Worm (Caenorhabditis elegans) whole organism, mixed stage, embryonic: Measurements from ENCODE around the gene C44C10.7.
A peak's percentile ranks its signal among the peaks of the same experiment; 100 is the strongest.

Source experiments
- M03D4.4 ChIP-seq: sonication (generic microtip); optimal IDR thresholded peaks from 2 replicates; lab custom pipeline; 2017; ENCODE audit warnings: mild to moderate bottlenecking, missing genetic modification characterization, missing compliant biosample characterization
- bed-3 ChIP-seq: fragments of 200-800 bp; sonication (Bioruptor generic); optimal IDR thresholded peaks from 3 replicates; lab custom pipeline; 2018; ENCODE audit warnings: mild to moderate bottlenecking, missing genetic modification characterization, moderate library complexity, missing compliant biosample characterization
- blmp-1 ChIP-seq: fragments of 150-350 bp; optimal IDR thresholded peaks from 2 replicates; lab custom pipeline; 2014; ENCODE audit warnings: missing biosample characterization, missing genetic modification characterization
- ceh-39 ChIP-seq: fragments of 150-350 bp; optimal IDR thresholded peaks from 2 replicates; lab custom pipeline; 2014; ENCODE audit warnings: missing biosample characterization, missing genetic modification characterization
- ceh-43 ChIP-seq: fragments of 200-800 bp; sonication (Bioruptor generic); optimal IDR thresholded peaks from 2 replicates; lab custom pipeline; 2018; ENCODE audit warnings: mild to moderate bottlenecking, missing genetic modification characterization, moderate library complexity, missing compliant biosample characterization
- ceh-83 ChIP-seq: fragments of 200-800 bp; sonication (Bioruptor generic); optimal IDR thresholded peaks from 2 replicates; lab custom pipeline; 2018; ENCODE audit warnings: mild to moderate bottlenecking, missing genetic modification characterization, missing compliant biosample characterization
- ces-1 ChIP-seq: fragments of 150-350 bp; optimal IDR thresholded peaks from 2 replicates; lab custom pipeline; 2014; ENCODE audit warnings: missing biosample characterization, missing genetic modification reagents, missing genetic modification characterization
- cnd-1 ChIP-seq: fragments of 200-800 bp; sonication (Bioruptor generic); optimal IDR thresholded peaks from 2 replicates; lab custom pipeline; 2018; ENCODE audit warnings: mild to moderate bottlenecking, missing genetic modification characterization, missing compliant biosample characterization
- drap-1 ChIP-seq: fragments of 200-800 bp; sonication (Bioruptor generic); optimal IDR thresholded peaks from 3 replicates; lab custom pipeline; 2018; ENCODE audit warnings: mild to moderate bottlenecking, missing genetic modification characterization, missing compliant biosample characterization
- elt-1 ChIP-seq: sonication (generic microtip); optimal IDR thresholded peaks from 2 replicates; lab custom pipeline; 2017; ENCODE audit warnings: missing genetic modification characterization, mild to moderate bottlenecking, missing compliant biosample characterization, antibody characterized with exemption, moderate library complexity, borderline replicate concordance; ENCODE audit not compliant: insufficient read depth
- elt-3 ChIP-seq: fragments of 150-350 bp; optimal IDR thresholded peaks from 2 replicates; lab custom pipeline; 2014; ENCODE audit warnings: missing biosample characterization, missing genetic modification characterization
- flh-1 ChIP-seq: fragments of 200-800 bp; sonication (Bioruptor generic); optimal IDR thresholded peaks from 2 replicates; lab custom pipeline; 2018; ENCODE audit warnings: mild to moderate bottlenecking, missing genetic modification characterization, moderate library complexity, missing compliant biosample characterization
- ham-2 ChIP-seq: fragments of 200-800 bp; sonication (Bioruptor generic); optimal IDR thresholded peaks from 2 replicates; lab custom pipeline; 2018; ENCODE audit warnings: mild to moderate bottlenecking, missing genetic modification characterization, missing compliant biosample characterization
- hlh-1 ChIP-seq: fragments of 150-350 bp; optimal IDR thresholded peaks from 2 replicates; lab custom pipeline; 2014; ENCODE audit warnings: missing biosample characterization, missing genetic modification reagents, missing genetic modification characterization
- lin-13 ChIP-seq: fragments of 150-350 bp; optimal IDR thresholded peaks from 2 replicates; lab custom pipeline; 2014; ENCODE audit warnings: missing biosample characterization, missing genetic modification characterization
- lin-32 ChIP-seq: fragments of 200-800 bp; sonication (Bioruptor generic); optimal IDR thresholded peaks from 2 replicates; lab custom pipeline; 2018; ENCODE audit warnings: mild to moderate bottlenecking, missing genetic modification characterization, missing compliant biosample characterization
- lsy-2 ChIP-seq: fragments of 150-350 bp; optimal IDR thresholded peaks from 2 replicates; lab custom pipeline; 2014; ENCODE audit warnings: missing biosample characterization, missing genetic modification characterization
- mab-5 ChIP-seq: fragments of 150-350 bp; optimal IDR thresholded peaks from 2 replicates; lab custom pipeline; 2014; ENCODE audit warnings: missing biosample characterization, missing genetic modification characterization
- mep-1 ChIP-seq: fragments of 150-350 bp; optimal IDR thresholded peaks from 2 replicates; lab custom pipeline; 2017; ENCODE audit warnings: missing biosample characterization, missing genetic modification reagents, missing genetic modification characterization, inconsistent platforms
- mls-2 ChIP-seq: sonication (generic microtip); optimal IDR thresholded peaks from 2 replicates; lab custom pipeline; 2016; ENCODE audit warnings: mild to moderate bottlenecking, missing genetic modification characterization, moderate library complexity, missing compliant biosample characterization
- nhr-12 ChIP-seq: fragments of 150-350 bp; optimal IDR thresholded peaks from 2 replicates; lab custom pipeline; 2014; ENCODE audit warnings: missing biosample characterization, missing genetic modification characterization
- nhr-2 ChIP-seq: fragments of 150-350 bp; optimal IDR thresholded peaks from 2 replicates; lab custom pipeline; 2014; ENCODE audit warnings: missing biosample characterization, missing genetic modification characterization
- nhr-237 ChIP-seq: fragments of 150-350 bp; optimal IDR thresholded peaks from 2 replicates; lab custom pipeline; 2014; ENCODE audit warnings: missing biosample characterization, missing genetic modification characterization
- nhr-28 ChIP-seq: fragments of 150-350 bp; optimal IDR thresholded peaks from 2 replicates; lab custom pipeline; 2014; ENCODE audit warnings: missing biosample characterization, missing genetic modification characterization
- nhr-76 ChIP-seq: sonication (generic microtip); optimal IDR thresholded peaks from 2 replicates; lab custom pipeline; 2017; ENCODE audit warnings: missing biosample characterization, missing genetic modification characterization
- pha-4 ChIP-seq: fragments of 150-350 bp; optimal IDR thresholded peaks from 2 replicates; lab custom pipeline; 2018; ENCODE audit warnings: missing biosample characterization, missing genetic modification reagents, missing genetic modification characterization
- sem-2 ChIP-seq: fragments of 200-800 bp; sonication (Bioruptor generic); optimal IDR thresholded peaks from 2 replicates; lab custom pipeline; 2018; ENCODE audit warnings: mild to moderate bottlenecking, missing genetic modification characterization, missing compliant biosample characterization
- snpc-4 ChIP-seq: fragments of 150-350 bp; optimal IDR thresholded peaks from 2 replicates; lab custom pipeline; 2014; ENCODE audit warnings: missing biosample characterization, missing genetic modification characterization
- sptf-1 ChIP-seq: sonication (generic microtip); optimal IDR thresholded peaks from 2 replicates; lab custom pipeline; 2017; ENCODE audit warnings: mild to moderate bottlenecking, missing genetic modification characterization, moderate library complexity, missing compliant biosample characterization
- tbx-8 ChIP-seq: fragments of 200-800 bp; sonication (Bioruptor generic); optimal IDR thresholded peaks from 2 replicates; lab custom pipeline; 2018; ENCODE audit warnings: mild to moderate bottlenecking, missing genetic modification characterization, moderate library complexity, missing compliant biosample characterization
- unc-120 ChIP-seq: sonication (generic microtip); optimal IDR thresholded peaks from 2 replicates; lab custom pipeline; 2017; ENCODE audit warnings: missing genetic modification characterization, missing compliant biosample characterization; ENCODE audit not compliant: poor library complexity, severe bottlenecking
- unc-39 ChIP-seq: fragments of 150-350 bp; optimal IDR thresholded peaks from 2 replicates; lab custom pipeline; 2014; ENCODE audit warnings: missing biosample characterization, missing genetic modification characterization
- unc-62 ChIP-seq: fragments of 150-350 bp; optimal IDR thresholded peaks from 2 replicates; lab custom pipeline; 2014; ENCODE audit warnings: missing biosample characterization, missing genetic modification reagents, missing genetic modification characterization
- zip-8 ChIP-seq: fragments of 150-350 bp; optimal IDR thresholded peaks from 2 replicates; lab custom pipeline; 2014; ENCODE audit warnings: missing biosample characterization, missing genetic modification characterization
- ztf-11 ChIP-seq: fragments of 150-350 bp; optimal IDR thresholded peaks from 2 replicates; lab custom pipeline; 2014; ENCODE audit warnings: missing biosample characterization, missing genetic modification characterization

The C44C10.7 gene

ce11 chrX:11673063-11673759 is 14.9 kb downstream of the C44C10.7 start:
- peak; percentile 65 for TF ChIP-seq ces-1
- TF ChIP-seq mls-2, result no peak
- TF ChIP-seq unc-62, result no peak
- TF ChIP-seq lin-32 (GFP tag; lab: Kevin White, UChicago), result peak; percentile 85
- peak; percentile 82 for TF ChIP-seq cnd-1 (tag; lab: Kevin White, UChicago)
- no peak for TF ChIP-seq lsy-2 (tag; lab: Kevin White, UChicago)

- TF ChIP-seq unc-62 (no peak), lin-13 (tag; lab: Kevin White, UChicago) (no peak), bed-3 (no peak), nhr-237 (tag; lab: Kevin White, UChicago) (no peak), cnd-1 (tag; lab: Kevin White, UChicago) (no peak), lsy-2 (tag; lab: Kevin White, UChicago) (peak; percentile 25), ceh-43 (no peak), drap-1 (GFP tag; lab: Kevin White, UChicago) (no peak), hlh-1 (tag; lab: Kevin White, UChicago) (peak; percentile 23), mls-2 (no peak), ceh-39 (tag; lab: Kevin White, UChicago) (no peak), unc-39 (no peak), unc-120 (peak; percentile 16), lin-32 (GFP tag; lab: Kevin White, UChicago) (no peak), ztf-11 (tag; lab: Kevin White, UChicago) (no peak), ceh-83 (GFP tag; lab: Kevin White, UChicago) (no peak), ces-1 (peak; percentile 83), mab-5 (tag; lab: Kevin White, UChicago) (no peak), ham-2 (GFP tag; lab: Kevin White, UChicago) (peak; percentile 83), sem-2 (GFP tag; lab: Kevin White, UChicago) (no peak), nhr-28 (tag; lab: Kevin White, UChicago) (no peak), sptf-1 (tag; lab: Kevin White, UChicago) (no peak), zip-8 (tag; lab: Kevin White, UChicago) (no peak), mep-1 (tag; lab: Kevin White, UChicago) (peak; percentile 12), M03D4.4 (tag; lab: Kevin White, UChicago) (no peak), flh-1 (GFP tag; lab: Kevin White, UChicago) (no peak), nhr-12 (no peak), elt-3 (tag; lab: Kevin White, UChicago) (no peak), nhr-76 (no peak), pha-4 (tag; lab: Kevin White, UChicago) (no peak), tbx-8 (no peak), blmp-1 (tag; lab: Kevin White, UChicago) (no peak), elt-1 (tag; lab: Kevin White, UChicago) (no peak), snpc-4 (no peak), nhr-2 (no peak)
- TF ChIP-seq, all 35 proteins: peak for 6
Observed at ce11 chrX:11666545-11667177, 21.4 kb downstream of the C44C10.7 start, which contains the start of gene noca-2. Gene noca-2 (plus strand): TSS chrX:11667127.

- TF ChIP-seq sptf-1 (tag; lab: Kevin White, UChicago), result no peak
- no peak for TF ChIP-seq blmp-1 (tag; lab: Kevin White, UChicago)
- TF ChIP-seq mep-1 (tag; lab: Kevin White, UChicago), result no peak
- no peak for TF ChIP-seq ces-1
- TF ChIP-seq unc-62, result no peak
- TF ChIP-seq lin-32 (GFP tag; lab: Kevin White, UChicago), result no peak
- TF ChIP-seq cnd-1 (tag; lab: Kevin White, UChicago), result no peak
- TF ChIP-seq ham-2 (GFP tag; lab: Kevin White, UChicago), result no peak
- TF ChIP-seq mab-5 (tag; lab: Kevin White, UChicago), result no peak
- no peak for TF ChIP-seq lsy-2 (tag; lab: Kevin White, UChicago)
- no peak for TF ChIP-seq drap-1 (GFP tag; lab: Kevin White, UChicago)
- no peak for TF ChIP-seq unc-39
Observed at ce11 chrX:11665522-11666017, 22.5 kb downstream of the C44C10.7 start.
